Worm (Caenorhabditis elegans) whole organism, L4/young adult: Measurements from ENCODE around the gene cpg-2.

Experiments
- W03F9.2 ChIP-seq: fragments of 150-350 bp; optimal IDR thresholded peaks from 2 replicates; lab custom pipeline; 2014; ENCODE audit warnings: missing biosample characterization, missing genetic modification characterization
- dao-5 ChIP-seq: sonication (generic microtip); optimal IDR thresholded peaks from 2 replicates; lab custom pipeline; 2016; ENCODE audit warnings: missing genotype, missing genetic modification characterization, moderate library complexity, missing compliant biosample characterization
- him-1 ChIP-seq: sonication (generic microtip); optimal IDR thresholded peaks from 2 replicates; lab custom pipeline; 2016; ENCODE audit warnings: missing genotype, missing genetic modification reagents, missing genetic modification characterization, missing compliant biosample characterization

DNA sequence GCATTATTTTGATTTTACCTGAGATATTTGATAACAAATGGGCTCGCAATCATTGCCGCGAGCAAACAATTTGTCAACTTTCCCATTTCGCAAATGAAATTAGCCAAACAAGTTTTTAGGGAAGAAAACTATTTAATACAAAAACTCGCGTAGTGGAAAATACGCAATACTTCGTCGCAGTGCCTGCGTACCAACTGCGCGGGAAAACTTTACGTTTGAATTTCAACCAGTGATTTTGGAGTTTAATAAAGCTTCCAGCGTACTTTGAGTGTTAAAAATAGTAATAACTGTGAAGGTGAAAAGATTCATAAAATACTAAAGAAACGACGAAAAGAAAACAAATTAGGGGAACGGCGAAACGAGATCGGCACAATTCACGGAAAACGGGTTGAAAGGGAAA, 18.9 kb downstream of the cpg-2 start, which contains the start of gene tofu-7:
- TF ChIP-seq him-1 (tag; lab: Kevin White, UChicago), result no peak
- TF ChIP-seq W03F9.2, result no peak
- TF ChIP-seq dao-5 (tag; lab: Kevin White, UChicago), result no peak
